Worm (Caenorhabditis elegans) whole organism, L4 larva: Measurements from ENCODE around the gene F01D5.8.

Source experiments
- aly-2 ChIP-seq: sonication (generic microtip); optimal IDR thresholded peaks from 2 replicates; lab custom pipeline; 2018; ENCODE audit warnings: missing biosample characterization, missing genetic modification characterization
- ama-1 ChIP-seq: fragments of 150-350 bp; optimal IDR thresholded peaks from 2 replicates; lab custom pipeline; 2014; ENCODE audit warnings: inconsistent platforms, mixed read lengths
- attf-4 ChIP-seq: sonication (generic microtip); optimal IDR thresholded peaks from 3 replicates; lab custom pipeline; 2017; ENCODE audit warnings: missing biosample characterization, missing genetic modification characterization
- egl-27 ChIP-seq: sonication (generic microtip); optimal IDR thresholded peaks from 3 replicates; lab custom pipeline; 2017; ENCODE audit warnings: missing biosample characterization, missing genetic modification reagents, missing genetic modification characterization
- lin-15B ChIP-seq: fragments of 150-350 bp; sonication (generic microtip); optimal IDR thresholded peaks from 3 replicates; lab custom pipeline; 2014; ENCODE audit warnings: missing biosample characterization, missing genetic modification characterization
- mep-1 ChIP-seq: fragments of 150-350 bp; sonication (generic microtip); optimal IDR thresholded peaks from 3 replicates; lab custom pipeline; 2014; ENCODE audit warnings: missing biosample characterization, missing genetic modification characterization
- mxl-3 ChIP-seq: fragments of 200-800 bp; sonication (Bioruptor generic); optimal IDR thresholded peaks from 2 replicates; lab custom pipeline; 2018; ENCODE audit warnings: mild to moderate bottlenecking, missing genetic modification characterization, missing compliant biosample characterization
- nhr-41 ChIP-seq: fragments of 200-800 bp; sonication (Bioruptor generic); IDR thresholded peaks from 2 replicates; pipeline ENCODE4 v1.3.6; 2022; ENCODE audit warnings: missing genetic modification reagents, missing genetic modification characterization, missing compliant biosample characterization
- nhr-77 ChIP-seq: fragments of 150-350 bp; optimal IDR thresholded peaks from 2 replicates; lab custom pipeline; 2014; ENCODE audit warnings: missing biosample characterization, missing genetic modification characterization
- skn-1 ChIP-seq: fragments of 150-350 bp; optimal IDR thresholded peaks from 2 replicates; lab custom pipeline; 2014; ENCODE audit warnings: missing biosample characterization, missing genetic modification characterization
- unc-39 ChIP-seq: sonication (generic microtip); optimal IDR thresholded peaks from 2 replicates; lab custom pipeline; 2017; ENCODE audit warnings: missing biosample characterization, missing genetic modification characterization
- zip-11 ChIP-seq: fragments of 200-800 bp; sonication (Bioruptor generic); IDR thresholded peaks from 2 replicates; pipeline ENCODE4 v1.3.6; 2022; ENCODE audit warnings: missing genetic modification characterization, missing compliant biosample characterization
- ztf-11 ChIP-seq: fragments of 150-350 bp; optimal IDR thresholded peaks from 2 replicates; lab custom pipeline; 2014; ENCODE audit warnings: missing biosample characterization, missing genetic modification characterization

ce11 chrII:14018887-14019286 is 8.4 kb downstream of the F01D5.8 start:
- TF ChIP-seq attf-4 = no peak
- TF ChIP-seq aly-2 (tag; lab: Kevin White, UChicago) = no peak
- TF ChIP-seq egl-27 (tag; lab: Kevin White, UChicago) = no peak
- TF ChIP-seq mep-1 (tag; lab: Kevin White, UChicago) = no peak
- TF ChIP-seq nhr-41 (GFP tag; lab: Robert Waterston, UW) = no peak
- no peak for TF ChIP-seq mxl-3 (GFP tag; lab: Kevin White, UChicago)
- no peak for TF ChIP-seq ztf-11 (tag; lab: Kevin White, UChicago)
- no peak for TF ChIP-seq lin-15B (tag; lab: Kevin White, UChicago)
- no peak for TF ChIP-seq unc-39 (tag; lab: Kevin White, UChicago)
- no peak for TF ChIP-seq skn-1
- no peak for TF ChIP-seq zip-11 (GFP tag; lab: Robert Waterston, UW)
- no peak for TF ChIP-seq ama-1 (lab: Kevin White, UChicago)
- TF ChIP-seq nhr-77 (tag; lab: Kevin White, UChicago) = no peak
